Worm (Caenorhabditis elegans) whole organism, L1 larva: ENCODE results near the gene blos-8.

Source experiments
- C04F5.9 ChIP-seq: sonication (generic microtip); optimal IDR thresholded peaks from 2 replicates; lab custom pipeline; 2016; ENCODE audit warnings: missing genetic modification characterization, missing compliant biosample characterization
- F16B12.6 ChIP-seq: fragments of 150-350 bp; optimal IDR thresholded peaks from 2 replicates; lab custom pipeline; 2014; ENCODE audit warnings: missing biosample characterization, missing genetic modification characterization
- alr-1 ChIP-seq: fragments of 200-800 bp; sonication (Bioruptor generic); optimal IDR thresholded peaks from 2 replicates; lab custom pipeline; 2018; ENCODE audit warnings: borderline replicate concordance, mild to moderate bottlenecking, missing genetic modification characterization, missing compliant biosample characterization
- ama-1 ChIP-seq: fragments of 150-350 bp; optimal IDR thresholded peaks from 2 replicates; lab custom pipeline; 2014
- blmp-1 ChIP-seq: fragments of 150-350 bp; optimal IDR thresholded peaks from 2 replicates; lab custom pipeline; 2014; ENCODE audit warnings: missing biosample characterization, missing genetic modification characterization
- ceh-8 ChIP-seq: fragments of 200-800 bp; sonication (Bioruptor generic); optimal IDR thresholded peaks from 2 replicates; lab custom pipeline; 2018; ENCODE audit warnings: mild to moderate bottlenecking, missing genetic modification characterization, moderate library complexity, missing compliant biosample characterization
- ceh-82 ChIP-seq, 3 experiments: fragments of 150-350 bp in 1 of 3; sonication (generic microtip) in 2 of 3; optimal IDR thresholded peaks; 2 replicates each; lab custom pipeline; 2014 to 2017; ENCODE audit warnings: missing biosample characterization in 3 of 3, missing genetic modification characterization in 3 of 3
- ces-1 ChIP-seq: fragments of 150-350 bp; optimal IDR thresholded peaks from 2 replicates; lab custom pipeline; 2014; ENCODE audit warnings: missing biosample characterization, missing genetic modification reagents, missing genetic modification characterization
- efl-3 ChIP-seq: fragments of 200-800 bp; sonication (Bioruptor generic); optimal IDR thresholded peaks from 2 replicates; lab custom pipeline; 2018; ENCODE audit warnings: mild to moderate bottlenecking, missing genetic modification characterization, missing compliant biosample characterization
- egl-27 ChIP-seq, 2 experiments: fragments of 150-350 bp in 1 of 2; sonication (generic microtip); optimal IDR thresholded peaks; 3 replicates each; lab custom pipeline; 2017 to 2018; ENCODE audit warnings: missing biosample characterization in 2 of 2, missing genetic modification characterization in 2 of 2, missing genetic modification reagents in 2 of 2
- elt-2 ChIP-seq: sonication (generic microtip); optimal IDR thresholded peaks from 2 replicates; lab custom pipeline; 2016; ENCODE audit warnings: missing genetic modification characterization, mild to moderate bottlenecking, inconsistent platforms, missing compliant biosample characterization, missing genetic modification reagents
- ets-5 ChIP-seq: fragments of 200-800 bp; sonication (Bioruptor generic); IDR thresholded peaks from 2 replicates; pipeline ENCODE4 v1.3.6; 2022; ENCODE audit warnings: missing genetic modification characterization, missing compliant biosample characterization
- fkh-10 ChIP-seq: sonication (generic microtip); optimal IDR thresholded peaks from 2 replicates; lab custom pipeline; 2017; ENCODE audit warnings: missing biosample characterization, missing genetic modification reagents, missing genetic modification characterization
- fkh-4 ChIP-seq: sonication (generic microtip); optimal IDR thresholded peaks from 2 replicates; lab custom pipeline; 2016; ENCODE audit warnings: missing compliant biosample characterization, missing genetic modification characterization, borderline replicate concordance
- fkh-8 ChIP-seq: sonication (generic microtip); optimal IDR thresholded peaks from 2 replicates; lab custom pipeline; 2016; ENCODE audit warnings: mild to moderate bottlenecking, missing genetic modification characterization, missing compliant biosample characterization
- grh-1 ChIP-seq: fragments of 200-800 bp; sonication (Bioruptor generic); IDR thresholded peaks from 2 replicates; pipeline ENCODE4 v1.3.6; 2022; ENCODE audit warnings: missing genetic modification reagents, missing genetic modification characterization, missing compliant biosample characterization
- hlh-4 ChIP-seq: sonication (generic microtip); optimal IDR thresholded peaks from 2 replicates; lab custom pipeline; 2016; ENCODE audit warnings: mild to moderate bottlenecking, missing genetic modification characterization, missing compliant biosample characterization
- jun-1 ChIP-seq: fragments of 150-350 bp; optimal IDR thresholded peaks from 2 replicates; lab custom pipeline; 2014; ENCODE audit warnings: missing biosample characterization, missing genetic modification reagents, missing genetic modification characterization
- lin-13 ChIP-seq: fragments of 150-350 bp; optimal IDR thresholded peaks from 2 replicates; lab custom pipeline; 2014; ENCODE audit warnings: missing biosample characterization, missing genetic modification reagents, missing genetic modification characterization
- lin-14 ChIP-seq: fragments of 200-800 bp; sonication (Bioruptor generic); optimal IDR thresholded peaks from 2 replicates; lab custom pipeline; 2018; ENCODE audit warnings: mild to moderate bottlenecking, missing genetic modification characterization, moderate library complexity, missing compliant biosample characterization
- lin-15B ChIP-seq: fragments of 150-350 bp; sonication (generic microtip); optimal IDR thresholded peaks from 3 replicates; lab custom pipeline; 2014; ENCODE audit warnings: missing biosample characterization, missing genetic modification characterization
- lin-35 ChIP-seq, 2 experiments: fragments of 150-350 bp; optimal IDR thresholded peaks; 2 replicates each; lab custom pipeline; 2014; ENCODE audit warnings: missing biosample characterization in 2 of 2, missing genetic modification characterization in 2 of 2, missing genetic modification reagents in 2 of 2
- mab-9 ChIP-seq: fragments of 200-800 bp; sonication (Bioruptor generic); IDR thresholded peaks from 2 replicates; pipeline ENCODE4 v1.3.6; 2022; ENCODE audit warnings: missing genetic modification reagents, missing genetic modification characterization, missing compliant biosample characterization
- mdl-1 ChIP-seq, 2 experiments: fragments of 150-350 bp; optimal IDR thresholded peaks; 2 replicates each; lab custom pipeline; 2014 to 2017; ENCODE audit warnings: missing biosample characterization in 2 of 2, missing genetic modification characterization in 2 of 2, inconsistent platforms in 1 of 2
- mef-2 ChIP-seq: fragments of 150-350 bp; optimal IDR thresholded peaks from 2 replicates; lab custom pipeline; 2014; ENCODE audit warnings: missing biosample characterization, missing genetic modification characterization
- nhr-11 ChIP-seq: fragments of 150-350 bp; optimal IDR thresholded peaks from 2 replicates; lab custom pipeline; 2014; ENCODE audit warnings: missing biosample characterization, missing genetic modification characterization
- nhr-12 ChIP-seq: sonication (generic microtip); optimal IDR thresholded peaks from 2 replicates; lab custom pipeline; 2017; ENCODE audit warnings: missing biosample characterization, missing genetic modification characterization
- nhr-19 ChIP-seq: fragments of 200-800 bp; sonication (Bioruptor generic); conservative IDR thresholded peaks from 2 replicates; pipeline ENCODE4 v1.3.6; 2022; ENCODE audit warnings: missing genetic modification characterization, missing compliant biosample characterization
- nhr-20 ChIP-seq: sonication (generic microtip); optimal IDR thresholded peaks from 2 replicates; lab custom pipeline; 2016; ENCODE audit warnings: mild to moderate bottlenecking, missing genetic modification characterization, missing compliant biosample characterization
- nhr-76 ChIP-seq: sonication (generic microtip); optimal IDR thresholded peaks from 2 replicates; lab custom pipeline; 2017; ENCODE audit warnings: missing biosample characterization, missing genetic modification characterization
- nhr-84 ChIP-seq: sonication (generic microtip); optimal IDR thresholded peaks from 2 replicates; lab custom pipeline; 2017; ENCODE audit warnings: missing biosample characterization, missing genetic modification characterization
- nhr-85 ChIP-seq: sonication (generic microtip); peaks from one replicate; lab custom pipeline; 2016; ENCODE audit warnings: missing genetic modification characterization, inconsistent platforms, missing compliant biosample characterization
- nhr-90 ChIP-seq: sonication (generic microtip); optimal IDR thresholded peaks from 2 replicates; lab custom pipeline; 2016; ENCODE audit warnings: mild to moderate bottlenecking, missing genetic modification characterization, missing compliant biosample characterization; ENCODE audit not compliant: poor library complexity
- pag-3 ChIP-seq: sonication (generic microtip); optimal IDR thresholded peaks from 2 replicates; lab custom pipeline; 2017; ENCODE audit warnings: missing genetic modification characterization, mild to moderate bottlenecking, missing compliant biosample characterization, antibody characterized with exemption, borderline replicate concordance; ENCODE audit not compliant: insufficient read depth
- pax-3 ChIP-seq: fragments of 200-800 bp; sonication (Bioruptor generic); optimal IDR thresholded peaks from 2 replicates; lab custom pipeline; 2018; ENCODE audit warnings: mild to moderate bottlenecking, missing genetic modification characterization, moderate library complexity, missing compliant biosample characterization
- pqm-1 ChIP-seq: sonication (generic microtip); optimal IDR thresholded peaks from 3 replicates; lab custom pipeline; 2017; ENCODE audit warnings: missing biosample characterization, missing genetic modification characterization
- rnt-1 ChIP-seq: sonication (generic microtip); optimal IDR thresholded peaks from 2 replicates; lab custom pipeline; 2016; ENCODE audit warnings: mild to moderate bottlenecking, missing genetic modification characterization, moderate library complexity, missing compliant biosample characterization
- snpc-4 ChIP-seq: fragments of 150-350 bp; optimal IDR thresholded peaks from 2 replicates; lab custom pipeline; 2014; ENCODE audit warnings: missing biosample characterization, missing genetic modification characterization
- snu-23 ChIP-seq: sonication (generic microtip); optimal IDR thresholded peaks from 2 replicates; lab custom pipeline; 2016; ENCODE audit warnings: missing genetic modification characterization, missing compliant biosample characterization
- sptf-1 ChIP-seq: fragments of 150-350 bp; optimal IDR thresholded peaks from 2 replicates; lab custom pipeline; 2014; ENCODE audit warnings: missing biosample characterization, missing genetic modification characterization
- sup-37 ChIP-seq: fragments of 200-800 bp; sonication (Bioruptor generic); optimal IDR thresholded peaks from 2 replicates; lab custom pipeline; 2018; ENCODE audit warnings: mild to moderate bottlenecking, missing genetic modification characterization, missing compliant biosample characterization
- tlp-1 ChIP-seq: fragments of 150-350 bp; optimal IDR thresholded peaks from 2 replicates; lab custom pipeline; 2014; ENCODE audit warnings: missing biosample characterization, missing genetic modification characterization
- unc-130 ChIP-seq: fragments of 150-350 bp; optimal IDR thresholded peaks from 2 replicates; lab custom pipeline; 2017; ENCODE audit warnings: missing biosample characterization, missing genetic modification characterization, inconsistent platforms
- unc-98 ChIP-seq: fragments of 200-800 bp; sonication (Bioruptor generic); IDR thresholded peaks from 2 replicates; pipeline ENCODE4 v1.3.6; 2022; ENCODE audit warnings: missing genetic modification characterization, missing compliant biosample characterization
- xbp-1 ChIP-seq: sonication (generic microtip); optimal IDR thresholded peaks from 2 replicates; lab custom pipeline; 2016; ENCODE audit warnings: missing genetic modification characterization, missing compliant biosample characterization
- ztf-11 ChIP-seq, 2 experiments: sonication (generic microtip); optimal IDR thresholded peaks; 2 replicates each; lab custom pipeline; 2016 to 2017; ENCODE audit warnings: missing genetic modification characterization in 2 of 2, missing biosample characterization in 1 of 2, missing compliant biosample characterization in 1 of 2
- ztf-4 ChIP-seq: fragments of 150-350 bp; optimal IDR thresholded peaks from 2 replicates; lab custom pipeline; 2014; ENCODE audit warnings: missing biosample characterization, missing genetic modification characterization

Gene blos-8

DNA sequence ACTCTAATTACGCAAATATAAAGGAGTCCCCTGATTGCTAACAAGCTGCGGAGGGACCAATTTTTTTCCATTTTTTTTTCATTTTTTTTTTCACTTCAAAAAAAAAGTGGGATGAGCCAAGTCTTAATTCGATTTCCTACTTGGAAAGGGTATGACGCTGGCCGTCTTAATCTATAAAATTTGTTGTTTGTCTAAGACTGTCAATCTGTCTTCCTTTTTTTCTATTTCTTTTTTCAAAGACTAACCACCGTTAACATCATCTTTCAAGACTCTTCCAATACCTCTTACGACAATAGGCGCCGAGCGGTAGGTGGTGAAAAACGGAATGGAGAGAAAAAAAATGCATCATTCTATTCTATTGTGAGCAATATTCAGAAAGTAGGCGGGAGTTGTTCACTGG is 34.1 kb upstream of the blos-8 start:
- TF ChIP-seq fkh-8 (tag; lab: Kevin White, UChicago) (no peak), fkh-10 (GFP tag; lab: Kevin White, UChicago) (no peak), ceh-8 (GFP tag; lab: Kevin White, UChicago) (no peak), efl-3 (GFP tag; lab: Kevin White, UChicago) (no peak), lin-15B (no peak), sptf-1 (tag; lab: Kevin White, UChicago) (no peak), nhr-19 (no peak), pqm-1 (tag; lab: Kevin White, UChicago) (no peak), unc-130 (tag; lab: Kevin White, UChicago) (no peak), ceh-82 (tag; optimal IDR thresholded peaks at IDR 0.05; lab: Kevin White, UChicago) (no peak), nhr-76 (tag; lab: Kevin White, UChicago) (no peak), lin-35 (GFP tag; optimal IDR thresholded peaks at IDR 0.05; lab: Kevin White, UChicago) (no peak)

DNA sequence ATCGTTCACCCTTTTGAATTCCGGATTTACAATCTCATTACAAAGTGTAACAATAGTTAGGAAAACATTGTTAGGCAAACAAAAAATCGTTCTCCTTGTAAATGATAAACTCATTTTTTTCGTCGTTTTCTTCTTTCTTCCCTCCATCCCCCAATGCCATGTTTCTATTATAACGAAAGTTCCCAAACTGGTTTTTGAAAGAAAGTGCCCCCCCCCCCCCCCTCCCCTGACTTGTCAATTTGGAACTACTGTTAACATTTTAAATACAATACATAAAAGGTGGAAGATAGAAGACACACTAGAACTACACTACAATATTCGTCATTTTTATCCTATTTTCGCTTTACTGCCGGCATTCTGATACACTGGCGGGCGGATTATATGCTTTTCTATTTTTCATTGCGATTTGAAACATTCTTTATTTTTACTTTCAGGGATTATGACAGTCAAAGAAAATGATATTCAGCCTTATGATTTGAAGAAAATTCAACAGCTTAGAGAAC is 15.3 kb upstream of the blos-8 start, which contains the start of gene R03A10.5:
Gene R03A10.5 (plus strand): TSS at position 431 of the 503 bp plus-strand sequence.
- TF ChIP-seq lin-13 (GFP tag; lab: Kevin White, UChicago) (no peak), ces-1 (GFP tag; lab: Kevin White, UChicago) (no peak), fkh-10 (GFP tag; lab: Kevin White, UChicago) (no peak), nhr-19 (0 out of 2 replicates have a peak, but pooled peaks have one; percentile 5), ama-1 (lab: Kevin White, UChicago) (no peak), nhr-85 (tag; lab: Kevin White, UChicago) (peak; percentile 81), nhr-12 (tag; lab: Kevin White, UChicago) (no peak), alr-1 (tag; lab: Kevin White, UChicago) (no peak), grh-1 (GFP tag; lab: Robert Waterston, UW) (peak; percentile 75), pax-3 (tag; lab: Kevin White, UChicago) (no peak), xbp-1 (no peak), lin-15B (no peak), hlh-4 (tag; lab: Kevin White, UChicago) (no peak), pag-3 (tag; lab: Kevin White, UChicago) (no peak), lin-14 (GFP tag; lab: Kevin White, UChicago) (peak; percentile 61), ets-5 (GFP tag; lab: Robert Waterston, UW) (no peak), nhr-84 (tag; lab: Kevin White, UChicago) (no peak), nhr-11 (no peak), rnt-1 (tag; lab: Kevin White, UChicago) (no peak), nhr-90 (tag; lab: Kevin White, UChicago) (no peak), pqm-1 (tag; lab: Kevin White, UChicago) (no peak), snpc-4 (tag; lab: Kevin White, UChicago) (no peak), fkh-4 (tag; lab: Kevin White, UChicago) (no peak), unc-98 (GFP tag; lab: Robert Waterston, UW) (no peak), tlp-1 (tag; lab: Kevin White, UChicago) (no peak), ztf-11 (tag; optimal IDR thresholded peaks at IDR 0.05; lab: Kevin White, UChicago) (no peak), egl-27 (tag; optimal IDR thresholded peaks at IDR 0.05; lab: Kevin White, UChicago) (no peak), blmp-1 (tag; lab: Kevin White, UChicago) (peak; percentile 38)

DNA sequence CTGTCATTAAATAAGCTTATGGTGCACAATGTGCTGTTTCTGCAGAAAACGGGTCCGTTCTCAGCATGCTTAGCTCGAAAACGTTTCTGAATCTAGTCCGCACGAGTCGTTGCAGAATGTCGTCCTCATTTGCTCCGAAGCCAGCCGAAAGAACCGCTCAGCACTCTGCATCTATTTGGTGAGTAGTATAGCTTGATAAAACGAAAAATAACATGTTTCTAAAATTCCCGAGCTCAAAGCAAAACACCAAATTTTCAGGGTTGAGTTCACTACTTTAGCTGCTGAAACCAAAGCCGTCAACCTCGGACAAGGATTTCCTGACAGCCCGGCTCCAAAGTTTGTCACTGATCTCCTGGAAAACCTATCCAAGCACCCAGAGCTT is 10.7 kb upstream of the blos-8 start, which contains the start of gene nkat-3:
Gene nkat-3 (plus strand): TSS at position 46 of the 382 bp plus-strand sequence.
- TF ChIP-seq snpc-4 (tag; lab: Kevin White, UChicago) (no peak), ztf-4 (no peak), F16B12.6 (tag; lab: Kevin White, UChicago) (no peak), mdl-1 (tag; optimal IDR thresholded peaks at IDR 0.05; lab: Kevin White, UChicago) (no peak), snu-23 (GFP tag; lab: Kevin White, UChicago) (no peak), elt-2 (no peak), sup-37 (GFP tag; lab: Kevin White, UChicago) (no peak), pqm-1 (tag; lab: Kevin White, UChicago) (no peak), egl-27 (tag; optimal IDR thresholded peaks at IDR 0.05; lab: Kevin White, UChicago) (no peak), mab-9 (GFP tag; lab: Robert Waterston, UW) (no peak), lin-13 (GFP tag; lab: Kevin White, UChicago) (no peak), jun-1 (tag; lab: Kevin White, UChicago) (no peak), C04F5.9 (tag; lab: Kevin White, UChicago) (no peak), mef-2 (tag; lab: Kevin White, UChicago) (no peak), nhr-20 (tag; lab: Kevin White, UChicago) (no peak)
